Fruit fly (Drosophila melanogaster) whole organism, pupa: Measurements from ENCODE around the gene SCCRO.

ENCODE experiments used
- CG13204 ChIP-seq: fragments of 200-800 bp; sonication (Bioruptor generic); optimal IDR thresholded peaks from 2 replicates; lab custom pipeline; 2018; ENCODE audit warnings: missing biosample characterization, mild to moderate bottlenecking, missing genetic modification characterization, moderate library complexity
- CG14655 ChIP-seq: fragments of 200-800 bp; sonication (Bioruptor generic); optimal IDR thresholded peaks from 3 replicates; lab custom pipeline; 2017; ENCODE audit warnings: mild to moderate bottlenecking, missing biosample characterization, missing genetic modification reagents, missing genetic modification characterization
- CG4496 ChIP-seq: fragments of 200-800 bp; sonication (Bioruptor generic); IDR thresholded peaks from 3 replicates; pipeline ENCODE4 v1.3.6; 2022; ENCODE audit warnings: missing biosample characterization, missing genetic modification characterization
- D1 ChIP-seq: fragments of 200-800 bp; sonication (Bioruptor generic); optimal IDR thresholded peaks from 2 replicates; lab custom pipeline; 2018; ENCODE audit warnings: missing biosample characterization, mild to moderate bottlenecking, missing genetic modification characterization, moderate library complexity
- EcR ChIP-seq: fragments of 200-800 bp; sonication (Bioruptor generic); optimal IDR thresholded peaks from 3 replicates; lab custom pipeline; 2019; ENCODE audit warnings: missing biosample characterization, missing genetic modification characterization, mild to moderate bottlenecking, moderate library complexity, missing genetic modification reagents
- Pif1A ChIP-seq: fragments of 200-800 bp; sonication (Bioruptor generic); optimal IDR thresholded peaks from 3 replicates; lab custom pipeline; 2016; ENCODE audit warnings: missing biosample characterization, missing genetic modification characterization
- gl ChIP-seq: fragments of 200-800 bp; sonication (Bioruptor generic); optimal IDR thresholded peaks from 2 replicates; lab custom pipeline; 2018; ENCODE audit warnings: missing biosample characterization, mild to moderate bottlenecking, missing genetic modification characterization

DNA sequence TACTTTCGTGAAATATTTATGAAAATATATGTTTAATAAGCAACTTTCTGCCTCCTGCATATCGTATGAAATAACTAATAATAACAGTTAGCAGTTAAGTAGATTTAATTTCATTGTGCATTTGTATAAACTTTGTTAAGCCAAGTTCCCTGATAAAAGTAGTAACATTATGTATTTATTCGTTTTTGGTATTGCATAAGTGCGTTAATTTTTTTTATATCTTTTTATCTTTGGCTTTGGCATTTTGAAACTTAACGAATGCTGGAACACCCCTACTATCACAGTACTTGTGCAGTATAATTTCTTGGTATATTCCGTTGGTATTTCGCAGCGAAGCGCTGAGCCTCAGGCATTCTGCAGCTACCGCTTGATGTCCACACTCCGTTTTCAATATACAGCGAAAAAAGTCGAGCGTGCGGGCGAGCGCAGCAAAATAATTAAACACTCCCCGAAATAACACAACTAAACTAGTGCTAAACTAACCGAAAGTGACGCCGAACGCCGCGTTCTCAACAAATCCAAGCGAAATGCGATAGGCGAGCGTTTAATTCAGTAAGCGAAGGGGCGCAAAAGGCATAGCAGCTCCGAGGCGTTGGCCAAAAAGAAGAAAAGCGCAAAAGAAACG is 25.4 kb downstream of the SCCRO start, which contains the start of gene RhoGAP71E:
- TF ChIP-seq Pif1A (GFP tag; lab: Kevin White, UChicago) (no peak), CG13204 (GFP tag; lab: Kevin White, UChicago) (no peak), CG4496 (GFP tag; lab: Robert Waterston, UW) (peak; percentile 73), gl (tag; lab: Kevin White, UChicago) (no peak), D1 (no peak), CG14655 (GFP tag; lab: Kevin White, UChicago) (no peak), EcR (GFP tag; lab: Kevin White, UChicago) (peak; percentile 33)
